Worm (Caenorhabditis elegans) whole organism, L3 larva: ENCODE results near the gene mks-1.
A peak's percentile ranks its signal among the peaks of the same experiment; 100 is the strongest.

Experiments used
- R02D3.7 ChIP-seq: fragments of 150-350 bp; optimal IDR thresholded peaks from 2 replicates; lab custom pipeline; 2014; ENCODE audit warnings: missing biosample characterization, missing genetic modification characterization
- ZK546.5 ChIP-seq: sonication (generic microtip); optimal IDR thresholded peaks from 2 replicates; lab custom pipeline; 2017; ENCODE audit warnings: missing biosample characterization, missing genetic modification characterization
- aly-2 ChIP-seq: fragments of 150-350 bp; optimal IDR thresholded peaks from 2 replicates; lab custom pipeline; 2014; ENCODE audit warnings: missing biosample characterization, missing genetic modification characterization
- ceh-16 ChIP-seq: sonication (generic microtip); optimal IDR thresholded peaks from 2 replicates; lab custom pipeline; 2017; ENCODE audit warnings: missing biosample characterization, missing genetic modification characterization
- ceh-28 ChIP-seq: fragments of 150-350 bp; optimal IDR thresholded peaks from 2 replicates; lab custom pipeline; 2014; ENCODE audit warnings: missing biosample characterization, missing genetic modification reagents, missing genetic modification characterization
- ceh-82 ChIP-seq: fragments of 150-350 bp; optimal IDR thresholded peaks from 2 replicates; lab custom pipeline; 2014; ENCODE audit warnings: missing biosample characterization, missing genetic modification characterization
- ceh-9 ChIP-seq: sonication (generic microtip); optimal IDR thresholded peaks from 2 replicates; lab custom pipeline; 2018; ENCODE audit warnings: missing biosample characterization, missing genetic modification characterization
- daf-12 ChIP-seq: fragments of 150-350 bp; optimal IDR thresholded peaks from 2 replicates; lab custom pipeline; 2014; ENCODE audit warnings: missing biosample characterization, missing genetic modification reagents, missing genetic modification characterization
- egl-27 ChIP-seq: sonication (generic microtip); optimal IDR thresholded peaks from 4 replicates; lab custom pipeline; 2017; ENCODE audit warnings: missing biosample characterization, missing genetic modification reagents, missing genetic modification characterization
- egl-5 ChIP-seq: fragments of 150-350 bp; optimal IDR thresholded peaks from 2 replicates; lab custom pipeline; 2017; ENCODE audit warnings: missing biosample characterization, missing genetic modification reagents, missing genetic modification characterization, inconsistent platforms
- elt-1 ChIP-seq: fragments of 150-350 bp; optimal IDR thresholded peaks from 2 replicates; lab custom pipeline; 2014; ENCODE audit warnings: missing biosample characterization, missing genetic modification characterization
- elt-2 ChIP-seq: sonication (generic microtip); optimal IDR thresholded peaks from 2 replicates; lab custom pipeline; 2016; ENCODE audit warnings: missing genetic modification reagents, mild to moderate bottlenecking, missing genetic modification characterization, missing compliant biosample characterization
- elt-3 ChIP-seq, 3 experiments: fragments of 150-350 bp in 1 of 3; sonication (generic microtip) in 2 of 3; optimal IDR thresholded peaks; 2 replicates in 2 of 3; 4 replicates in 1 of 3; lab custom pipeline; 2014 to 2017; ENCODE audit warnings: missing biosample characterization in 3 of 3, missing genetic modification characterization in 3 of 3
- eor-1 ChIP-seq, 2 experiments: fragments of 150-350 bp; optimal IDR thresholded peaks; 2 replicates each; lab custom pipeline; 2014 to 2018; ENCODE audit warnings: missing biosample characterization in 2 of 2, missing genetic modification characterization in 2 of 2
- fkh-10 ChIP-seq: sonication (generic microtip); optimal IDR thresholded peaks from 2 replicates; lab custom pipeline; 2017; ENCODE audit warnings: missing biosample characterization, missing genetic modification reagents, missing genetic modification characterization
- fkh-2 ChIP-seq: fragments of 150-350 bp; optimal IDR thresholded peaks from 2 replicates; lab custom pipeline; 2014; ENCODE audit warnings: missing biosample characterization, missing genetic modification reagents, missing genetic modification characterization
- fos-1 ChIP-seq: fragments of 150-350 bp; optimal IDR thresholded peaks from 2 replicates; lab custom pipeline; 2014; ENCODE audit warnings: missing biosample characterization, missing genetic modification characterization
- hmg-11 ChIP-seq: sonication (generic microtip); optimal IDR thresholded peaks from 2 replicates; lab custom pipeline; 2016; ENCODE audit warnings: missing genetic modification characterization, missing compliant biosample characterization
- jun-1 ChIP-seq: fragments of 150-350 bp; optimal IDR thresholded peaks from 2 replicates; lab custom pipeline; 2014; ENCODE audit warnings: missing biosample characterization, missing genetic modification reagents, missing genetic modification characterization
- lin-15B ChIP-seq: fragments of 150-350 bp; optimal IDR thresholded peaks from 2 replicates; lab custom pipeline; 2014; ENCODE audit warnings: missing biosample characterization, missing genetic modification characterization
- mdl-1 ChIP-seq: fragments of 150-350 bp; optimal IDR thresholded peaks from 2 replicates; lab custom pipeline; 2014; ENCODE audit warnings: missing biosample characterization, missing genetic modification characterization
- mml-1 ChIP-seq: fragments of 150-350 bp; sonication (generic microtip); optimal IDR thresholded peaks from 3 replicates; lab custom pipeline; 2014; ENCODE audit warnings: missing biosample characterization, missing genetic modification characterization
- nfya-1 ChIP-seq: sonication (generic microtip); optimal IDR thresholded peaks from 2 replicates; lab custom pipeline; 2017; ENCODE audit warnings: missing genetic modification characterization, mild to moderate bottlenecking, missing compliant biosample characterization, antibody characterized with exemption, moderate library complexity; ENCODE audit not compliant: insufficient read depth
- nhr-11 ChIP-seq: fragments of 150-350 bp; optimal IDR thresholded peaks from 2 replicates; lab custom pipeline; 2014; ENCODE audit warnings: missing biosample characterization, missing genetic modification characterization
- nhr-12 ChIP-seq: fragments of 150-350 bp; optimal IDR thresholded peaks from 2 replicates; lab custom pipeline; 2014; ENCODE audit warnings: missing biosample characterization, missing genetic modification characterization
- nhr-23 ChIP-seq: fragments of 150-350 bp; optimal IDR thresholded peaks from 2 replicates; lab custom pipeline; 2014; ENCODE audit warnings: missing biosample characterization, missing genetic modification reagents, missing genetic modification characterization
- nhr-25 ChIP-seq: sonication (generic microtip); optimal IDR thresholded peaks from 2 replicates; lab custom pipeline; 2017; ENCODE audit warnings: missing biosample characterization, missing genetic modification characterization
- nhr-28 ChIP-seq: fragments of 150-350 bp; optimal IDR thresholded peaks from 2 replicates; lab custom pipeline; 2014; ENCODE audit warnings: missing biosample characterization, missing genetic modification characterization
- nhr-43 ChIP-seq: sonication (generic microtip); optimal IDR thresholded peaks from 2 replicates; lab custom pipeline; 2016; ENCODE audit warnings: mild to moderate bottlenecking, missing genetic modification characterization, missing compliant biosample characterization; ENCODE audit not compliant: poor library complexity, severe bottlenecking
- nhr-67 ChIP-seq: fragments of 150-350 bp; optimal IDR thresholded peaks from 2 replicates; lab custom pipeline; 2014; ENCODE audit warnings: missing biosample characterization, missing genetic modification characterization
- nhr-76 ChIP-seq: fragments of 150-350 bp; sonication (generic microtip); optimal IDR thresholded peaks from 5 replicates; lab custom pipeline; 2014; ENCODE audit warnings: missing biosample characterization, missing genetic modification characterization
- nhr-77 ChIP-seq: fragments of 150-350 bp; optimal IDR thresholded peaks from 2 replicates; lab custom pipeline; 2014; ENCODE audit warnings: missing biosample characterization, missing genetic modification characterization
- pha-4 ChIP-seq: fragments of 150-350 bp; optimal IDR thresholded peaks from 2 replicates; lab custom pipeline; 2014; ENCODE audit warnings: missing biosample characterization, missing genetic modification reagents, missing genetic modification characterization
- pqm-1 ChIP-seq: fragments of 150-350 bp; optimal IDR thresholded peaks from 2 replicates; lab custom pipeline; 2017; ENCODE audit warnings: missing biosample characterization, missing genetic modification characterization, inconsistent platforms
- sea-2 ChIP-seq: fragments of 150-350 bp; sonication (generic microtip); optimal IDR thresholded peaks from 4 replicates; lab custom pipeline; 2014; ENCODE audit warnings: missing biosample characterization, missing genetic modification reagents, missing genetic modification characterization
- skn-1 ChIP-seq: fragments of 150-350 bp; optimal IDR thresholded peaks from 2 replicates; lab custom pipeline; 2014; ENCODE audit warnings: missing biosample characterization, missing genetic modification characterization
- snpc-4 ChIP-seq: fragments of 150-350 bp; optimal IDR thresholded peaks from 2 replicates; lab custom pipeline; 2014; ENCODE audit warnings: missing biosample characterization, missing genetic modification characterization
- tbx-2 ChIP-seq: sonication (generic microtip); optimal IDR thresholded peaks from 2 replicates; lab custom pipeline; 2016; ENCODE audit warnings: mild to moderate bottlenecking, missing genetic modification characterization, missing compliant biosample characterization
- unc-39 ChIP-seq: sonication (generic microtip); optimal IDR thresholded peaks from 4 replicates; lab custom pipeline; 2017; ENCODE audit warnings: missing biosample characterization, missing genetic modification characterization
- unc-62 ChIP-seq: fragments of 150-350 bp; sonication (generic microtip); optimal IDR thresholded peaks from 4 replicates; lab custom pipeline; 2014; ENCODE audit warnings: missing biosample characterization, missing genetic modification reagents, missing genetic modification characterization
- zag-1 ChIP-seq: fragments of 150-350 bp; optimal IDR thresholded peaks from 2 replicates; lab custom pipeline; 2014; ENCODE audit warnings: missing biosample characterization, missing genetic modification characterization
- ztf-11 ChIP-seq: fragments of 150-350 bp; optimal IDR thresholded peaks from 2 replicates; lab custom pipeline; 2014; ENCODE audit warnings: missing biosample characterization, missing genetic modification characterization
- ztf-4 ChIP-seq: fragments of 150-350 bp; optimal IDR thresholded peaks from 2 replicates; lab custom pipeline; 2014; ENCODE audit warnings: missing biosample characterization, missing genetic modification characterization

The mks-1 gene

ce11 chrIII:3165309-3165708, 20.8 kb upstream of the mks-1 start, which contains the start of gene R148.5:
Gene R148.5 (plus strand): TSS chrIII:3165639.
- TF ChIP-seq elt-1 (tag; lab: Kevin White, UChicago): peak; percentile 14
- TF ChIP-seq ceh-16 (tag; lab: Kevin White, UChicago): no peak

- TF ChIP-seq nhr-25: no peak
- TF ChIP-seq mml-1 (tag; lab: Kevin White, UChicago): no peak
- no peak for TF ChIP-seq ceh-9
- TF ChIP-seq R02D3.7: no peak
- TF ChIP-seq hmg-11 (tag; lab: Kevin White, UChicago): no peak
- no peak for TF ChIP-seq elt-3 (tag; optimal IDR thresholded peaks at IDR 0.05; lab: Kevin White, UChicago)
- no peak for TF ChIP-seq mdl-1 (tag; lab: Kevin White, UChicago)
- no peak for TF ChIP-seq lin-15B (tag; lab: Kevin White, UChicago)
- no peak for TF ChIP-seq ceh-28 (tag; lab: Kevin White, UChicago)
- no peak for TF ChIP-seq egl-27 (tag; lab: Kevin White, UChicago)
- TF ChIP-seq nhr-28 (tag; lab: Kevin White, UChicago): no peak
- no peak for TF ChIP-seq nhr-11 (tag; lab: Kevin White, UChicago)
- TF ChIP-seq ZK546.5 (tag; lab: Kevin White, UChicago): no peak
- TF ChIP-seq jun-1: no peak
- TF ChIP-seq unc-39: no peak
- no peak for TF ChIP-seq pqm-1 (tag; lab: Kevin White, UChicago)
- no peak for TF ChIP-seq ztf-11
Measured at ce11 chrIII:3169279-3169678, 16.8 kb upstream of the mks-1 start.

DNA sequence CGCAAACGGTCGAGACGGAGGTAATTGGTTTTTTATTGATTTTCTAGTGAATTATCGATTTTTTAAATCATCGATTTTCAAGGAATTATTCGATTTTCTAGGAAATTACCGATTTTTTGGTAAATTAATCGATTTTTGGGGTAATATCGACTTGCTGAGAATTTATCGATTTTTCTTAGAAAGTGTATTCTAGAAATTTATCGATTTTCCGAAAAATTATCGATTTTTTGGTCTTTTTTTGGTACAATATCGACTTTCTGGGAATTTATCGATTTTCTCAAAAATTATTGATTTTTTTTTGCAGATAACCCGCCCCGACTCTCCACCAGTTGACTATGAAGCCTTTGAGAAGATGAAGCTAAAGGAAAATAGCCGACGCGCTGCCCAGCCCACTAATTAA, 15.5 kb upstream of the mks-1 start:
- TF ChIP-seq ceh-28 (tag; lab: Kevin White, UChicago): peak; percentile 97
- no peak for TF ChIP-seq skn-1 (tag; lab: Kevin White, UChicago)
- TF ChIP-seq nhr-12 (tag; lab: Kevin White, UChicago): no peak
- TF ChIP-seq zag-1 (tag; lab: Kevin White, UChicago): no peak

DNA sequence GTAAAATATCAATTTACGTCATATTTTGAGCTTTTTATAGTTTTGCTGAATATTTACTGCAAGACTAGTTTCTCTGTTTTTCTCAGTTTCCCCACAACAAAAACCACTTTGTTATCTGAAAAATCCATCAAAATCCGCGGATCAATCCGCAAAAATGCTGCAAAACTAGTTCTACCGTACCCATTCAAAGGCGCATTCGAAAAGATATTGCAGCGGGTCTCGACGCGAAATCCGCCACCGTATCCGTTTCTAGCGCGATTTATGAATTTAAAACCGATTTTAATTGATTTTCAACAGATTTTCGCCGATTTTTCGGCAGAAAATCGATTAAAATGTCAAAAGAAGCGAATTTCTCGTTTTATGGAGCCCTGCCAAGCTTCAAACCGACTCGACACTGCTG, 14.7 kb upstream of the mks-1 start, which contains the start of gene R148.4:
TSS of gene R148.4 (plus strand) at position 211 of the 400 bp plus-strand sequence.
- TF ChIP-seq elt-1 (tag; lab: Kevin White, UChicago) (no peak), aly-2 (tag; lab: Kevin White, UChicago) (no peak), ztf-11 (no peak)

ce11 chrIII:3174985-3175384, 11.1 kb upstream of the mks-1 start, which contains the start of gene R148.3:
Gene R148.3 (plus strand): TSS chrIII:3175331.
- TF ChIP-seq fkh-2 (no peak), pqm-1 (tag; lab: Kevin White, UChicago) (no peak), nfya-1 (peak; percentile 58), unc-62 (GFP tag; lab: Kevin White, UChicago) (no peak), aly-2 (tag; lab: Kevin White, UChicago) (no peak), ceh-28 (tag; lab: Kevin White, UChicago) (peak; percentile 38), nhr-25 (no peak), nhr-76 (tag; lab: Kevin White, UChicago) (no peak), lin-15B (tag; lab: Kevin White, UChicago) (peak; percentile 10), pha-4 (peak; percentile 52), fos-1 (tag; lab: Kevin White, UChicago) (no peak), nhr-28 (tag; lab: Kevin White, UChicago) (no peak), ztf-11 (no peak), tbx-2 (tag; lab: Kevin White, UChicago) (no peak), ceh-9 (no peak), ZK546.5 (tag; lab: Kevin White, UChicago) (no peak), skn-1 (tag; lab: Kevin White, UChicago) (no peak), unc-39 (no peak), fkh-10 (GFP tag; lab: Kevin White, UChicago) (no peak), R02D3.7 (peak; percentile 29), nhr-23 (tag; lab: Kevin White, UChicago) (no peak), nhr-43 (tag; lab: Kevin White, UChicago) (peak; percentile 32), nhr-12 (tag; lab: Kevin White, UChicago) (no peak), jun-1 (no peak), ceh-82 (tag; lab: Kevin White, UChicago) (no peak), ceh-16 (tag; lab: Kevin White, UChicago) (no peak), nhr-67 (tag; lab: Kevin White, UChicago) (no peak), snpc-4 (tag; lab: Kevin White, UChicago) (no peak), daf-12 (tag; lab: Kevin White, UChicago) (no peak), ztf-4 (tag; lab: Kevin White, UChicago) (no peak), nhr-11 (tag; lab: Kevin White, UChicago) (no peak), elt-3 (tag; optimal IDR thresholded peaks at IDR 0.05; lab: Kevin White, UChicago) (no peak), sea-2 (GFP tag; lab: Kevin White, UChicago) (no peak), eor-1 (tag; optimal IDR thresholded peaks at IDR 0.05; lab: Kevin White, UChicago) (no peak), elt-2 (tag; lab: Kevin White, UChicago) (peak; percentile 8), nhr-77 (tag; lab: Kevin White, UChicago) (no peak), egl-27 (tag; lab: Kevin White, UChicago) (no peak), mdl-1 (tag; lab: Kevin White, UChicago) (peak; percentile 54), egl-5 (tag; lab: Kevin White, UChicago) (no peak), hmg-11 (tag; lab: Kevin White, UChicago) (peak; percentile 81)
